Fruit fly (Drosophila melanogaster) whole organism, wandering third instar larva: ENCODE measurements around the gene CG31924.

Source experiments
- CG32264 ChIP-seq: fragments of 200-800 bp; sonication (Bioruptor generic); optimal IDR thresholded peaks from 2 replicates; lab custom pipeline; 2016; ENCODE audit warnings: missing biosample characterization, missing genetic modification characterization
- Dfd ChIP-seq: fragments of >200 bp; optimal IDR thresholded peaks from 2 replicates; lab custom pipeline; 2017; ENCODE audit warnings: missing biosample characterization, missing genetic modification characterization
- Hr78 ChIP-seq: fragments of >200 bp; optimal IDR thresholded peaks from 2 replicates; lab custom pipeline; 2017; ENCODE audit warnings: missing biosample characterization, missing genetic modification characterization
- Myc ChIP-seq: fragments of >200 bp; optimal IDR thresholded peaks from 2 replicates; lab custom pipeline; 2017
- N ChIP-seq: fragments of >200 bp; optimal IDR thresholded peaks from 2 replicates; lab custom pipeline; 2018; ENCODE audit warnings: missing biosample characterization, missing external identifiers, missing genetic modification characterization
- OdsH ChIP-seq: fragments of 200-800 bp; sonication (Bioruptor generic); optimal IDR thresholded peaks from 2 replicates; lab custom pipeline; 2016; ENCODE audit warnings: missing biosample characterization, mild to moderate bottlenecking, missing genetic modification characterization
- br ChIP-seq: fragments of 200-800 bp; sonication (Bioruptor generic); optimal IDR thresholded peaks from 2 replicates; lab custom pipeline; 2016; ENCODE audit warnings: missing biosample characterization, missing genetic modification characterization
- brk ChIP-seq: fragments of 200-800 bp; sonication (Bioruptor generic); optimal IDR thresholded peaks from 2 replicates; lab custom pipeline; 2016; ENCODE audit warnings: missing biosample characterization, mild to moderate bottlenecking, missing genetic modification characterization
- dl ChIP-seq, 2 experiments: fragments of 175-275, 200-275 bp in 1 of 2; fragments of 200-275 bp in 1 of 2; sonication (Bioruptor generic); optimal IDR thresholded peaks; lab custom pipeline; 2018; ENCODE audit warnings: mild to moderate bottlenecking in 2 of 2, missing biosample characterization in 2 of 2, missing genetic modification characterization in 2 of 2, moderate library complexity in 2 of 2; ENCODE audit not compliant: partially characterized antibody in 2 of 2, insufficient read depth in 1 of 2
- fru ChIP-seq: fragments of 200-800 bp; sonication (Bioruptor generic); optimal IDR thresholded peaks from 3 replicates; lab custom pipeline; 2016; ENCODE audit warnings: missing biosample characterization, mild to moderate bottlenecking, missing genetic modification characterization
- jim ChIP-seq: fragments of 175-275, 200-325 bp; sonication (Bioruptor generic); optimal IDR thresholded peaks from 2 replicates; lab custom pipeline; 2016; ENCODE audit warnings: missing biosample characterization, mild to moderate bottlenecking, missing genetic modification characterization
- psq ChIP-seq: fragments of 200-800 bp; sonication (Bioruptor generic); optimal IDR thresholded peaks from 3 replicates; lab custom pipeline; 2017; ENCODE audit warnings: missing biosample characterization, mild to moderate bottlenecking, missing genetic modification characterization, moderate library complexity
- usp ChIP-seq: fragments of >200 bp; optimal IDR thresholded peaks from 2 replicates; lab custom pipeline; 2017; ENCODE audit warnings: missing biosample characterization, missing genetic modification characterization
- woc ChIP-seq: sonication (Bioruptor generic); optimal IDR thresholded peaks from 2 replicates; lab custom pipeline; 2016; ENCODE audit warnings: missing biosample characterization, mild to moderate bottlenecking, missing genetic modification characterization

dm6 chr2L:1346034-1346433, 8.7 kb downstream of the CG31924 start:
- TF ChIP-seq jim (GFP tag; lab: Kevin White, UChicago) (no peak), usp (GFP tag; lab: Kevin White, UChicago) (no peak), br (no peak), N (GFP tag; lab: Kevin White, UChicago) (no peak), Dfd (GFP tag; lab: Kevin White, UChicago) (no peak), Hr78 (no peak), psq (no peak), OdsH (GFP tag; lab: Kevin White, UChicago) (no peak), woc (GFP tag; lab: Kevin White, UChicago) (no peak), Myc (no peak), brk (GFP tag; lab: Kevin White, UChicago) (no peak), CG32264 (GFP tag; lab: Kevin White, UChicago) (no peak), dl (GFP tag; optimal IDR thresholded peaks at IDR 0.05; lab: Kevin White, UChicago; ENCODE audit: insufficient read depth in 1 of 2, partially characterized antibody in 2 of 2) (no peak), fru (GFP tag; lab: Kevin White, UChicago) (no peak)
